Worm (Caenorhabditis elegans) whole organism, L1 larva: ENCODE results near the gene M142.5.

Experiments used
- C04F5.9 ChIP-seq: sonication (generic microtip); optimal IDR thresholded peaks from 2 replicates; lab custom pipeline; 2016; ENCODE audit warnings: missing genetic modification characterization, missing compliant biosample characterization
- ces-1 ChIP-seq: fragments of 150-350 bp; optimal IDR thresholded peaks from 2 replicates; lab custom pipeline; 2014; ENCODE audit warnings: missing biosample characterization, missing genetic modification reagents, missing genetic modification characterization
- egl-27 ChIP-seq, 2 experiments: fragments of 150-350 bp in 1 of 2; sonication (generic microtip); optimal IDR thresholded peaks; 3 replicates each; lab custom pipeline; 2017 to 2018; ENCODE audit warnings: missing biosample characterization in 2 of 2, missing genetic modification characterization in 2 of 2, missing genetic modification reagents in 2 of 2
- lin-13 ChIP-seq: fragments of 150-350 bp; optimal IDR thresholded peaks from 2 replicates; lab custom pipeline; 2014; ENCODE audit warnings: missing biosample characterization, missing genetic modification reagents, missing genetic modification characterization
- lin-15B ChIP-seq: fragments of 150-350 bp; sonication (generic microtip); optimal IDR thresholded peaks from 3 replicates; lab custom pipeline; 2014; ENCODE audit warnings: missing biosample characterization, missing genetic modification characterization
- lsy-2 ChIP-seq, 2 experiments: fragments of 150-350 bp; optimal IDR thresholded peaks; 2 replicates each; lab custom pipeline; 2014; ENCODE audit warnings: missing biosample characterization in 2 of 2, missing genetic modification characterization in 2 of 2
- nhr-28 ChIP-seq: fragments of 150-350 bp; optimal IDR thresholded peaks from 2 replicates; lab custom pipeline; 2014; ENCODE audit warnings: missing biosample characterization, missing genetic modification characterization
- rnt-1 ChIP-seq: sonication (generic microtip); optimal IDR thresholded peaks from 2 replicates; lab custom pipeline; 2016; ENCODE audit warnings: mild to moderate bottlenecking, missing genetic modification characterization, moderate library complexity, missing compliant biosample characterization
- skn-1 ChIP-seq: fragments of 150-350 bp; optimal IDR thresholded peaks from 2 replicates; lab custom pipeline; 2014; ENCODE audit warnings: missing biosample characterization, missing genetic modification characterization
- unc-62 ChIP-seq: fragments of 150-350 bp; optimal IDR thresholded peaks from 2 replicates; lab custom pipeline; 2014; ENCODE audit warnings: missing biosample characterization, missing genetic modification reagents, missing genetic modification characterization
- zag-1 ChIP-seq: fragments of 150-350 bp; optimal IDR thresholded peaks from 2 replicates; lab custom pipeline; 2014; ENCODE audit warnings: missing biosample characterization, missing genetic modification characterization

DNA sequence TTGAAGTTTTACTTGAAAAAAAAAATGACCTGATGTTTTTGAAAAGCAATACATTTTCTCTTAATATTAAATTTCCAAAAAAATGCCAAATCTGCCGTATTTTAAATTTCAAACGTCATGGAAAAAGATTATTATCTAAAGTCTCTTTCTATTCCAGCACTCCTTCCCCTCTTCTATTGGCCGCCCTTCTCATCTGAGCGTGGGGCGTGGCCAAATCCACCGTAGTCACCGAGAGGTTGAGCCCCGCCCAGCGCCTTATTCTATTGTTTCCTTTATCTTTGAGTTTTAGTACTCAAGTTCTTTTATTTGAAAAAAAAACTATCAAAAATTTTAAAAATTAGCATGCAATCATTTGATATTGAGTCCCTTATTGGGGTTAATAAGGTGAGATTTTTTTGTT is 11.0 kb upstream of the M142.5 start, which contains the start of gene vab-7:
- TF ChIP-seq nhr-28 (tag; lab: Kevin White, UChicago) (no peak), skn-1 (tag; lab: Kevin White, UChicago) (no peak), unc-62 (GFP tag; lab: Kevin White, UChicago) (no peak), rnt-1 (tag; lab: Kevin White, UChicago) (no peak), ces-1 (GFP tag; lab: Kevin White, UChicago) (no peak), lsy-2 (tag; optimal IDR thresholded peaks at IDR 0.05; lab: Kevin White, UChicago) (no peak), lin-15B (tag; lab: Kevin White, UChicago) (no peak), egl-27 (tag; optimal IDR thresholded peaks at IDR 0.05; lab: Kevin White, UChicago) (no peak), zag-1 (tag; lab: Kevin White, UChicago) (no peak), C04F5.9 (tag; lab: Kevin White, UChicago) (no peak), lin-13 (GFP tag; lab: Kevin White, UChicago) (no peak)
